Worm (Caenorhabditis elegans) whole organism, L1 larva: ENCODE measurements around the gene sna-2.

Experiments used
- ceh-82 ChIP-seq, 3 experiments: fragments of 150-350 bp in 1 of 3; sonication (generic microtip) in 2 of 3; optimal IDR thresholded peaks; 2 replicates each; lab custom pipeline; 2014 to 2017; ENCODE audit warnings: missing biosample characterization in 3 of 3, missing genetic modification characterization in 3 of 3
- lsy-2 ChIP-seq, 2 experiments: fragments of 150-350 bp; optimal IDR thresholded peaks; 2 replicates each; lab custom pipeline; 2014; ENCODE audit warnings: missing biosample characterization in 2 of 2, missing genetic modification characterization in 2 of 2
- nhr-85 ChIP-seq: sonication (generic microtip); peaks from one replicate; lab custom pipeline; 2016; ENCODE audit warnings: missing genetic modification characterization, inconsistent platforms, missing compliant biosample characterization
- skn-1 ChIP-seq: fragments of 150-350 bp; optimal IDR thresholded peaks from 2 replicates; lab custom pipeline; 2014; ENCODE audit warnings: missing biosample characterization, missing genetic modification characterization
- ztf-4 ChIP-seq: fragments of 150-350 bp; optimal IDR thresholded peaks from 2 replicates; lab custom pipeline; 2014; ENCODE audit warnings: missing biosample characterization, missing genetic modification characterization

DNA sequence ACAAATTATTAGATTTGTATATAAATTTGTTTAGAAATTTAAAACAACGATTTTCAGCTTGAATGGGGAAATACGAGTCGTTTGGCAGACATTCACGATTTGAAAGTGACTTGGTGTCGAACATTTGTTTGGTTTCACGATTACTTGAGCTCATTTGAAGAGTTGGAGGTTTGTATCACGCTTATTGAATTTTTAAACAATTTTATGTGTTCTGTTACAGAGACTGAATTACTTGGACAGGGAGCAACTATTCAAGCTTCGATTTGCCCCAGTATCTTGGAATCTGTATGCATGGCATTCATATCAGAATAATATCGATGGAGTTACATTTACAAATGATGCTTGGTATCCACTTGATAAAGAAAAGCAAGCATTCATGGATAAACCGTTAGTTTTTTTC, 50.2 kb downstream of the sna-2 start:
- no peak for TF ChIP-seq skn-1
- no peak for TF ChIP-seq nhr-85
- TF ChIP-seq lsy-2 (tag; optimal IDR thresholded peaks at IDR 0.05; lab: Kevin White, UChicago), result no peak
- no peak for TF ChIP-seq ztf-4 (tag; lab: Kevin White, UChicago)
- no peak for TF ChIP-seq ceh-82 (tag; optimal IDR thresholded peaks at IDR 0.05; lab: Kevin White, UChicago)
